Worm (Caenorhabditis elegans) whole organism, L4/young adult: ENCODE results near the gene T13B5.9.

ENCODE experiments used
- W03F9.2 ChIP-seq: fragments of 150-350 bp; optimal IDR thresholded peaks from 2 replicates; lab custom pipeline; 2014; ENCODE audit warnings: missing biosample characterization, missing genetic modification characterization
- dao-5 ChIP-seq: sonication (generic microtip); optimal IDR thresholded peaks from 2 replicates; lab custom pipeline; 2016; ENCODE audit warnings: missing genotype, missing genetic modification characterization, moderate library complexity, missing compliant biosample characterization
- him-1 ChIP-seq: sonication (generic microtip); optimal IDR thresholded peaks from 2 replicates; lab custom pipeline; 2016; ENCODE audit warnings: missing genotype, missing genetic modification reagents, missing genetic modification characterization, missing compliant biosample characterization

The T13B5.9 gene

DNA sequence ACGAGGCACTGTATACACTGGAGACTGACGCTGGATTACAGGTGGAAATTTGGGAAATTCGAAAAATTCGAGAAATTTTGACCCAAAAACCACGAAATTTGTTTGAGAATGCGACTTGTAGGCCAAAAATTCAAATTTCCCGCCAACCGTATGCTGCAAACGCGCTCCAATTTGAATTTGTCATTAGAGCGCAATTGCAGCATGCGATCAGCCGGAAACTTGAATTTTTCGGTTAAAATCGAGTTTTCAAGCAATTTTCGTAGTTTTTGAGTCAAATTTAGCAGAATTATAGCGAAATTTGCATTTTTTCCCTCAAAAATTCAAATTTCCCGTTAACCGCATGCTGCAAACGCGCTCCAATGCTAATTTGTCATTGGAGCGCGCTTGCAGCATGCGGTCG lies 25.9 kb upstream of the T13B5.9 start:
- TF ChIP-seq dao-5 (no peak), W03F9.2 (no peak), him-1 (tag; lab: Kevin White, UChicago) (no peak)

DNA sequence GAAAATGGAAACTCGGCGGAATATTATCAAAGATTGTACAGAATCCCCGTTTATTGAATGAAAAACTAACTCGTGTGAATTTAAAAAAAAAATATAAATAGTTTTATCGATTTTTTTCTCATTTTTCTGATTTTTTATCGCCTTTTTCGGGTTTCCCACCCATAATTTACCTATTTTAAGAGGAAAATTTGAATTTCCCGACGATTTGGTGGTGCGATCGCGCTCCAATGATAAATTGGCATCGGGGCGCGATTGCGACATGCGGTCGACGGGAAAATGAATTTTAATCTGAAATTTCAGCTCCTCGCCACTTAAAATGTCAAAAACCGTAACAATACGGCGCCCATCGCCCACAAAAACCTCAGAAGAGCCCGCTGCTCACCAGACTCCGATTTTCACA lies 23.4 kb upstream of the T13B5.9 start, which contains the start of gene taf-6.1:
taf-6.1 (plus strand) TSS at position 301 of the 400 bp plus-strand sequence.
- TF ChIP-seq him-1 (tag; lab: Kevin White, UChicago): no peak
- no peak for TF ChIP-seq dao-5
- no peak for TF ChIP-seq W03F9.2

DNA sequence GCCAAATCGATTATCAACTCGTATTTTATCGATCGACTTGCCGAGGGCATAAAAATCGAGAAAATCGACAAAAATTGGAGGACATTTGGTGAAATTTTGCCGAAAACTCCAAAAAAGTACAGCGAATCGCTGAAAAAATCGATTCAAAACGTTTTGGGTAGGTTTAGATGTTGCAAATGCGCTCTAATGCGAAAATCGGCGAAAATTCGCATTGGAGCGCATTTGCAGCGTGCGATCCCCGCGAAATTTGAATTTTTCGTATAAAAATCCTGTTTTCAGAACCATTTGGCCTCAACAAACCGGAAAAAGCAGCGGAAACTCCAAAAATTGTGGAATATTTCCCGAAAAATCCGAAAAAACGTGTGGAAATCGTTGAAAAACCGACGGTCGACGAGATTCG lies 22.2 kb upstream of the T13B5.9 start:
- TF ChIP-seq him-1 (tag; lab: Kevin White, UChicago) (no peak), dao-5 (no peak), W03F9.2 (no peak)

DNA sequence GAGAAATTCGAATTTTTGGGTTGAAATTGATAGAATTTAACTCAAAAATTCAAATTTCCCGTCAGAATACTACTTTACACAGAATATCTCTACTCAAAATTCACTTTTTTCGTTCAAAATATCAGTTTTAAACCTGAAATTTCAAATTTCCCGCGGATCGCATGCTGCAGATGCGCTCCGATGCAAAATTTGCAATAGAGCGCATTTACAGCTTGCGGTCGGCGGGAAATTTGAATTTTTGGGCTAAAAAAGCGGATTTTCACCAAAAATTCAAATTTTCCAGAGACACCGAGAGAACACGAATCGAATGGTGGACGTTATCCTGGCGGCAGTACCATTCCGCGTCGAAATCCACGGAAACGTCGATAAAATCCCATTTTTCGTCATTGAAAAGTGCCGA lies 20.4 kb upstream of the T13B5.9 start:
- no peak for TF ChIP-seq dao-5
- TF ChIP-seq W03F9.2: no peak
- no peak for TF ChIP-seq him-1 (tag; lab: Kevin White, UChicago)

DNA sequence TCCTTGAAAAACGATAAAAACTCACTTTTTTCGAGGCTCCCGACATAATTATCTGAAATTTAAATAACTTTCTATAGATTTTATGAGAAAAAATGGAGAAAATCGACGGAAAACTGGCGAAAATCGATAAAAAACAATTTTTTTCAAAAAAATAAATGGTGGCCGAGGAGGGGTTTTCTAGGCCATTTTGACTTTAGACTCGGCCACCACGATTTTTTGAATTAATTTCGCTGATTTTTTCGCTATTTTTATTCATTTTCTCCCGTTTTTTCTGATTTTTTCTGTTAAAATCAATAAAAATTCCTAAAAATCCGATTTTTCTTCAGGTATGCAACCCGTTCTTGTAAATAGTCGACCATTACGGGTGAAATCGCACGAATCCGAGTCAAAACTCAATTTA lies 18.9 kb upstream of the T13B5.9 start, which contains the start of the genes sut-1 and eri-3:
sut-1 (minus strand) TSS at position 58 of the 400 bp plus-strand sequence.
eri-3 (plus strand) TSS at position 327 of the 400 bp plus-strand sequence.
- TF ChIP-seq dao-5: no peak
- TF ChIP-seq W03F9.2: no peak
- TF ChIP-seq him-1 (tag; lab: Kevin White, UChicago): no peak

DNA sequence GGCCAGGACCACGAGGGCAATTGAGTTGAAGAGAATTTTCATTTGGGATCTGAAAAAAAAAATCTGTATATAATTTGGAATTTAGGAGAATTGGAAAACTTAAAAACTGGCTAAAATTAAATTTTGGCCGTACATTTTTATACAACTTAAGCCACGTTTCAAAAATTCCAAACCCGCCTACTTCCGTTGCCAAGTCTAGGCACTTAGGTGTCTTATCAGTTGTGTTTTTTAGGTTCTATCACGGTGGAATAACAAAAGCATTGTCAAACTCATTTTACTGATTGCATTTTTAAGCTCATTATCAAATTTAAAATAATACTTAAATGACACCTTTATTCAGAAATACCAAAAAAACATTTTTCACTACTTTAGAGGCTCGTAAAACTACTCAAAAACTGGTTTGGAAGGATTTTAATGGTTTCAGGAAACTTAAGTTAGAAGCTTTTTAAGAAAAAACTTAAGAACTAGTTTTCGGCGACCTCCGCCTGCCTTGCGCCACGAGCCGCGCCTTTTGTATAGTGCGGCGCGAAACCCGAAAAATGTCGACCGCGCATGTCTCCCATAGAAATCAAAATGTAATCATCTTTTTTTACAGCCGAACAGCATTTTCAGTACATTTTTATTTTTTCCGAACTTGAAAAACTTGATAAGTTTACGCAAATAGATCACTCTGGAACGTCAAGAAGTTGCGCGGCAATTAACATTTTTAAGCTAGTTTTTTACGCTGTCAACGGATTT lies 13.9 kb upstream of the T13B5.9 start, which contains the start of gene lips-13:
lips-13 (minus strand) TSS at position 51 of the 738 bp plus-strand sequence.
- TF ChIP-seq W03F9.2 (no peak), him-1 (tag; lab: Kevin White, UChicago) (no peak), dao-5 (no peak)

DNA sequence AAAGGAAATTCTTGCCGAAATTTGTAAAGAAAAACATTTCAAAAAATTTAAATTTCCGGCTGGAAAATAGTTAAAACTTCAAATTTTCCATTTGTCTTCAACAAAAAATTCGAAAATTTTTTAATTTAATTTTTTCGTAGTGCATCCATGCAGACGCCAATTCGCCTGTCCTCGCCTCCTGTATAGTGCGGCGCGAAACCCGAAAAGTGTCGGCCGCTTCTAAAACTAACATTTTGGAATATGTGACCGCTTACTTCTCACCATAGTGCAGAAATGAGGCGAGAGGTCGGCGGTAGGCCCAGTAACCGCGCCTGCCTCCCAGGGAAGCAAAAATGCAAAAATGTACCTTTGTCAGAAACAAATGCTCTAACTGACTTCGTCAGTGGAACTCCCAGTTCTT lies 12.2 kb upstream of the T13B5.9 start:
- TF ChIP-seq dao-5 (no peak), W03F9.2 (no peak), him-1 (tag; lab: Kevin White, UChicago) (no peak)

DNA sequence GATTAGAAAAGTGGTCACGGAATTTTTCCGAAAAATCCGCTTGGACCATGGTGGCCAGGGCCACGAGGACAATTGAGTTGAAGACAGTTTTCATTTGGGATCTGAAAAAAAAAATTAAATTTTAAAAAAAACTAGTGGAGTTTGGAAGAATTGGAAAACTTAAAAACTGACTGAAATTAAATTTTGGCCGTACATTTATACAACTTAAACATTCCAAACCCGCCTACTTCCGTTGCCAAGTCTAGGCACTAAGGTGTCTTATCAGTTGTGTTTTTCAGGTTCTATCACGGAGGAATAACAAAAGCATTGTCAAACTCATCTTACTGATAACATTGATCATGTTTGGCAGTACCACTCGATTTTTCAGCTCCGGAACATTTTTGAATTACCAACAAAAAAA lies 9.8 kb upstream of the T13B5.9 start, which contains the start of gene lips-12:
lips-12 (minus strand) TSS at position 101 of the 400 bp plus-strand sequence.
- TF ChIP-seq dao-5 (no peak), W03F9.2 (no peak), him-1 (tag; lab: Kevin White, UChicago) (no peak)

DNA sequence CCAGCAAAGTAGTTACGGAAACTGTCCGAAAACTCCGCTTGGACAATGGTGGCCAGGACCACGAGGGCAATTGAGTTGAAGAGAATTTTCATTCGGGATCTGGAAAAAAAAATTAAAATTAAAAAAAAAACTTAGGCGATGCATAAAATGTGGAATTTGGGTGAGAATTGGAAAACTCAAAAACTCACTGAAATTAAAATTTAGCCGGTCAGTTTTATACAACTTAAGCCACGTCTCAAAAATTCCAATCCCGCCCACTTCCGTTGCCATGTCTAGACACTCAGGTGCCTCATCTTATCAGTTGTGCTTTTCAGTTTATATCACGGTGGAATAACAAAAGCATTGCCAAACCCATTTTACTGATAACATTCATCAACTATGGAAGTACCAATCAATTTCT lies 6.6 kb upstream of the T13B5.9 start, which contains the start of gene lips-11:
lips-11 (minus strand) TSS at position 101 of the 400 bp plus-strand sequence.
- no peak for TF ChIP-seq W03F9.2
- no peak for TF ChIP-seq him-1 (tag; lab: Kevin White, UChicago)

DNA sequence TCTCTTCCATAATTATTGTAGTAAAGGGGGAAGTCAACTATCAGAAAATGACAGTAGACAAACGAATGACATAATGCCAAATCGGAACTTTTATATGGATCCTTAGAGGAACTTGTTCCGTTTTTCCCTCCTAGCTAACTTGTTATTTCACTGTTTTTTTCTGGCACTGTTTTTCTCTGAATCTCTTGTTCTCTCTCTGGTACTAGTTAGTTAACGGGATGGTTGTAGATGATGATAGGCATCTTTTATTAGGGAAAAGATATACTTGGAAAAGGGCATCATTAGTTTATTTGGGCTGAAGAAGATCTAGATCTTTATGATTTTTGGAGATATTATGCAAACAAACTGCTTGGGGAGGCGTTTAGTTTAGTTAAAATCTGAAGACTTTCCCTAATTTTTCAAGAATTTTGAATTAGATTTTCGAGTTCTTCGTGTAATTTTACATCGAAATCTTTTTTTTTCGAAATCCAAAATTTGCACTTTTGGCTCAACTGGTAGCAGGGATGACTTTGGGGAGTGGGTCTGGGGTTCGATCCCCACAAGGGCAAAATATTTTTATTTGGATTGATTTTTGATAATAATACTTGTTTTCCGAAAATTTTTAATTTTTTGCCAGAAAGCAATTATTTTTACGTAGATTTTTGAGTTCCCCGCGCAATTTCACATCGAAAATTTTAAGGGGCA lies 2.7 kb upstream of the T13B5.9 start, which contains the start of gene col-40:
col-40 (minus strand) TSS at position 51 of the 684 bp plus-strand sequence.
- TF ChIP-seq him-1 (tag; lab: Kevin White, UChicago) (no peak), W03F9.2 (no peak), dao-5 (no peak)

DNA sequence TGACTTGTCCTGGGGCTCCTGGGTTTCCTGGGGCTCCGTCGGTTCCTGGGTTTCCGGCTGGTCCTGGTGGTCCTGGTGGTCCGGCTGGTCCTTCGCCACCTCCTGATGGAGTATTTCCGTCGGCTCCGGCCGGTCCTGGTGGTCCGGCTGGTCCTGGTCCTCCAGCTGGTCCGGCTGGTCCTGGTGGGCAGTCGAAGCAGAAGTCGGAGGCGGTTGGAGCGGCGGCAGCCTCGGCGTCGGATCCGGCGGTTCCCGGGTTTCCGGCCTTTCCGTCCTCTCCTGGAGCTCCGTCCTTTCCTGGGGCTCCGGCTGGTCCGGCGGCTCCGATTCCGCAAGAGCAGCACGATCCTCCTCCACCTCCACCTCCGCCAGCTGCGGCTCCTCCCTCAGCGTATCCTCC lies 982 bp upstream of the T13B5.9 start:
- TF ChIP-seq him-1 (tag; lab: Kevin White, UChicago) (no peak), dao-5 (no peak), W03F9.2 (no peak)

DNA sequence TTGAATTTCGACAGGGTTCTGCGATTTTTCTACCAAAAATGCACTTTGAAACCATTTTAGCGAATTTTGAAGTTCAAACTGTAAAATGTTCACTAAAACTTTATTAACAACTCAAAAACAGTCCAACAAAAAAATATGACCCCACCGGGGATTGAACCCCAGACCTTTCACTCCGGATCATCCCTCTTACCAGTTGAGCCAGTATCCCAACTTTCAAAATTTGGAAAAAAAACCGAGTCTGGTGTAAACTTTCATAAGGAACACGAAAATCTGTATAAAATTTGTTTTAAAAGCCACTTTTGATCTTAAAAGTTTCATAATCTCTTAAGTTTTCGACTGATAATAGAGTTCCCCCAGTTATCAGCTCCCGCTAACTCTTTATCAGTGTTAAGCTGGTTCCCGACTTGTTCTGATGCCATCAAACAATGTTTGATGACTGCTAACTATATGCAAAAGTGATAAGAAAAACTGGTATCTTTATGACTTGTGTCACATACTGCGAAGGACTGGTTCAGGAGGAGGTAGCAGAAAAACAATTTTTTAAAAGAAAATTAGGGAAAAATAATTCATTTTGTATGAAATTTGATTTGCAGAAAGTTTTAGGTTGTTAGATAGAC lies 717 bp downstream of the T13B5.9 start:
- TF ChIP-seq him-1 (tag; lab: Kevin White, UChicago) (no peak), dao-5 (no peak), W03F9.2 (no peak)

DNA sequence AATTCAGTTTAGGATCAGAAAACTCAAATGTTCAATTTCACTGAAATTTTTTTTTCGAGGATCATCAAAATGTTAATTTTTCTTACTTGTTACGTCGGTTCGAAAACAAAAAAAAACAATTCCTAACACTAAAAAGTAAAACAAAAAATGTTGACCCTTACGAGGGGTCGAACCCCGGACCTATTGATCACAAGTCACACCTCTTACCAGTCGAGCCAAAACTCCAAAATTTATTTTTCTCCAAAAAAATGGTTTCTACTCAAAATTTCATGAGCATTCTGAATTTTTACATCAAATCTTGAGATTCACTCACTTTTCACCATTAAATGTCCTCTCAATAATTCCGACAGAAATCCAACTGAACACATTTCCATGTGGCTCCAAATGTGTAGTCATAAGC lies 2.1 kb downstream of the T13B5.9 start:
- TF ChIP-seq W03F9.2 (no peak), dao-5 (no peak)

DNA sequence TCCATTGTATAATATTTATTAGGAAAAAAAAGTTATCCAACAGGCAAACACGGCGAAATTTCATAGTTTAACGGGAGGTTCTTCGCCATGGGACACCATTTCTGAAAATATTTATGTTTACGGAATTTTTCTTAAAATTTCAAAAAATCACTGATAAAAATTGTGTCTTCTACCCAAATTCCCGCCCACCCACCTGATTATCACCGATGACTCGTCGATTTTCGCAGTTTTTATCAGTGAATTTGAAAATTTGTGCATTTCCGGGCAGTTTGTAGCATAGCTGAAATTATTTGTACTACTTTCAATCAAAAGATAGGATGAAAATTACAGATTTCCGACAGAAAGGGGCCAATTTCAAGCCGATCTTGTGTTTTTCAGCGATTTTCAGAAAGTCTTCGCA lies 2.9 kb downstream of the T13B5.9 start:
- TF ChIP-seq him-1 (tag; lab: Kevin White, UChicago): no peak
- no peak for TF ChIP-seq dao-5
- TF ChIP-seq W03F9.2: no peak

DNA sequence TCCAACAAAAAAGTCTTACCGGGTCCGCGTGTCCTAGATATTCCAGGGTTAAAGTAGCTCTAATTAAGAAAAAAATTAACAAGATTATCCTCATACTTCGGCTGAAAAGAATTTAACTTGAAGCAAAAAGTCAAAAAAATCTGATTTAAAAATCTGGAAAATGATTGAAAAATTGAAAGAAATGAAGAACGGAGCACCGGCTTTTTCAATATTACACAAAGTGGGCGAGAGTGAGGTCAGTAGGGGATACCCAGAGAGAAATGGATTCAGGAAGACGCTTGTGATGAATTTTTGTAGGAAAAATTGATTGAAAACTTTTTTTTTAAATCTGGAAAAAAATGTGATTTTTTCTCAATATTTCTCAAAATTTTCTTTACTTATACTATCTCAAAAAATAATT lies 3.6 kb downstream of the T13B5.9 start, which contains the start of gene pho-14:
pho-14 (minus strand) TSS at position 101 of the 400 bp plus-strand sequence.
- TF ChIP-seq W03F9.2: no peak
- no peak for TF ChIP-seq dao-5
- TF ChIP-seq him-1 (tag; lab: Kevin White, UChicago): no peak
